Worm (Caenorhabditis elegans) whole organism, L2 larva: Measurements from ENCODE around the gene C56E6.7.

Experiments
- C34F6.9 ChIP-seq: fragments of 150-350 bp; optimal IDR thresholded peaks from 2 replicates; lab custom pipeline; 2014; ENCODE audit warnings: missing biosample characterization, missing genetic modification characterization
- F13H6.1 ChIP-seq: sonication (generic microtip); optimal IDR thresholded peaks from 2 replicates; lab custom pipeline; 2016; ENCODE audit warnings: missing genetic modification characterization, missing compliant biosample characterization
- R02D3.7 ChIP-seq: fragments of 150-350 bp; optimal IDR thresholded peaks from 2 replicates; lab custom pipeline; 2014; ENCODE audit warnings: missing biosample characterization, missing genetic modification characterization
- Y55F3AM.14 ChIP-seq: fragments of 200-800 bp; sonication (Bioruptor generic); optimal IDR thresholded peaks from 2 replicates; lab custom pipeline; 2018; ENCODE audit warnings: mild to moderate bottlenecking, missing genetic modification characterization, missing compliant biosample characterization
- ZK546.5 ChIP-seq: sonication (generic microtip); optimal IDR thresholded peaks from 2 replicates; lab custom pipeline; 2017; ENCODE audit warnings: missing biosample characterization, missing genetic modification characterization
- aly-2 ChIP-seq: fragments of 150-350 bp; optimal IDR thresholded peaks from 2 replicates; lab custom pipeline; 2014; ENCODE audit warnings: missing biosample characterization, missing genetic modification characterization
- ama-1 ChIP-seq: fragments of 150-350 bp; optimal IDR thresholded peaks from 2 replicates; lab custom pipeline; 2018; ENCODE audit warnings: inconsistent platforms
- blmp-1 ChIP-seq: sonication (generic microtip); optimal IDR thresholded peaks from 2 replicates; lab custom pipeline; 2017; ENCODE audit warnings: missing genetic modification characterization, mild to moderate bottlenecking, missing compliant biosample characterization, antibody characterized with exemption, moderate library complexity; ENCODE audit not compliant: insufficient read depth
- ceh-16 ChIP-seq: fragments of 150-350 bp; optimal IDR thresholded peaks from 2 replicates; lab custom pipeline; 2014; ENCODE audit warnings: missing biosample characterization, missing genetic modification characterization
- ceh-82 ChIP-seq: fragments of 150-350 bp; optimal IDR thresholded peaks from 2 replicates; lab custom pipeline; 2014; ENCODE audit warnings: missing biosample characterization, missing genetic modification characterization
- egl-27 ChIP-seq: sonication (generic microtip); optimal IDR thresholded peaks from 3 replicates; lab custom pipeline; 2017; ENCODE audit warnings: missing biosample characterization, missing genetic modification reagents, missing genetic modification characterization
- elt-1 ChIP-seq: fragments of 150-350 bp; optimal IDR thresholded peaks from 2 replicates; lab custom pipeline; 2014; ENCODE audit warnings: missing biosample characterization, missing genetic modification characterization
- fos-1 ChIP-seq: fragments of 150-350 bp; optimal IDR thresholded peaks from 2 replicates; lab custom pipeline; 2014; ENCODE audit warnings: missing biosample characterization, missing genetic modification characterization
- gmeb-1 ChIP-seq: fragments of 150-350 bp; optimal IDR thresholded peaks from 2 replicates; lab custom pipeline; 2014; ENCODE audit warnings: missing biosample characterization, missing genetic modification characterization
- lin-11 ChIP-seq: fragments of 150-350 bp; sonication (generic microtip); optimal IDR thresholded peaks from 2 replicates; lab custom pipeline; 2014; ENCODE audit warnings: missing biosample characterization, missing genetic modification characterization, inconsistent platforms, mixed read lengths
- lin-13 ChIP-seq: fragments of 150-350 bp; optimal IDR thresholded peaks from 2 replicates; lab custom pipeline; 2014; ENCODE audit warnings: missing biosample characterization, missing genetic modification reagents, missing genetic modification characterization
- lin-39 ChIP-seq: fragments of 150-350 bp; optimal IDR thresholded peaks from 2 replicates; lab custom pipeline; 2014; ENCODE audit warnings: missing biosample characterization, missing genetic modification reagents, missing genetic modification characterization
- lsy-2 ChIP-seq, 2 experiments: fragments of 150-350 bp in 1 of 2; sonication (generic microtip) in 1 of 2; optimal IDR thresholded peaks; 2 replicates each; lab custom pipeline; 2014 to 2017; ENCODE audit warnings: missing biosample characterization in 2 of 2, missing genetic modification characterization in 2 of 2
- mab-5 ChIP-seq: fragments of 150-350 bp; optimal IDR thresholded peaks from 2 replicates; lab custom pipeline; 2014; ENCODE audit warnings: missing biosample characterization, missing genetic modification characterization
- mbf-1 ChIP-seq: sonication (generic microtip); optimal IDR thresholded peaks from 2 replicates; lab custom pipeline; 2017; ENCODE audit warnings: missing biosample characterization, missing genetic modification characterization
- mdl-1 ChIP-seq, 2 experiments: fragments of 150-350 bp in 1 of 2; sonication (generic microtip) in 1 of 2; optimal IDR thresholded peaks; 2 replicates each; lab custom pipeline; 2017; ENCODE audit warnings: missing biosample characterization in 2 of 2, missing genetic modification characterization in 2 of 2
- nhr-10 ChIP-seq: sonication (generic microtip); optimal IDR thresholded peaks from 2 replicates; lab custom pipeline; 2017; ENCODE audit warnings: missing biosample characterization, missing genetic modification characterization
- nhr-11 ChIP-seq: fragments of 150-350 bp; optimal IDR thresholded peaks from 2 replicates; lab custom pipeline; 2014; ENCODE audit warnings: missing biosample characterization, missing genetic modification characterization
- nhr-129 ChIP-seq: fragments of 150-350 bp; optimal IDR thresholded peaks from 2 replicates; lab custom pipeline; 2014; ENCODE audit warnings: missing biosample characterization, missing genetic modification characterization
- nhr-23 ChIP-seq: fragments of 150-350 bp; optimal IDR thresholded peaks from 2 replicates; lab custom pipeline; 2014; ENCODE audit warnings: missing biosample characterization, missing genetic modification reagents, missing genetic modification characterization
- nhr-237 ChIP-seq: fragments of 150-350 bp; optimal IDR thresholded peaks from 2 replicates; lab custom pipeline; 2014; ENCODE audit warnings: missing biosample characterization, missing genetic modification characterization
- nhr-25 ChIP-seq: fragments of 150-350 bp; sonication (generic microtip); optimal IDR thresholded peaks from 3 replicates; lab custom pipeline; 2014; ENCODE audit warnings: missing biosample characterization, missing genetic modification characterization
- nhr-6 ChIP-seq: fragments of 150-350 bp; optimal IDR thresholded peaks from 2 replicates; lab custom pipeline; 2014; ENCODE audit warnings: missing biosample characterization, missing genetic modification characterization
- nhr-77 ChIP-seq: fragments of 150-350 bp; optimal IDR thresholded peaks from 2 replicates; lab custom pipeline; 2014; ENCODE audit warnings: missing biosample characterization, missing genetic modification characterization
- sem-4 ChIP-seq: fragments of 150-350 bp; optimal IDR thresholded peaks from 2 replicates; lab custom pipeline; 2014; ENCODE audit warnings: missing biosample characterization, missing genetic modification reagents, missing genetic modification characterization
- skn-1 ChIP-seq: sonication (generic microtip); optimal IDR thresholded peaks from 2 replicates; lab custom pipeline; 2017; ENCODE audit warnings: missing biosample characterization, missing genetic modification characterization
- sma-3 ChIP-seq: sonication (generic microtip); optimal IDR thresholded peaks from 2 replicates; lab custom pipeline; 2016; ENCODE audit warnings: missing genetic modification reagents, missing genetic modification characterization, missing compliant biosample characterization
- sma-9 ChIP-seq, 2 experiments: fragments of 150-350 bp in 1 of 2; sonication (generic microtip) in 1 of 2; optimal IDR thresholded peaks; 2 replicates each; lab custom pipeline; 2014 to 2016; ENCODE audit warnings: missing genetic modification characterization in 2 of 2, mild to moderate bottlenecking in 1 of 2, missing biosample characterization in 1 of 2, missing compliant biosample characterization in 1 of 2, missing genetic modification reagents in 1 of 2, moderate library complexity in 1 of 2
- snpc-4 ChIP-seq: fragments of 150-350 bp; optimal IDR thresholded peaks from 2 replicates; lab custom pipeline; 2014; ENCODE audit warnings: missing biosample characterization, missing genetic modification characterization
- unc-39 ChIP-seq: fragments of 150-350 bp; optimal IDR thresholded peaks from 2 replicates; lab custom pipeline; 2014; ENCODE audit warnings: missing biosample characterization, missing genetic modification characterization
- unc-55 ChIP-seq: fragments of 150-350 bp; sonication (generic microtip); optimal IDR thresholded peaks from 3 replicates; lab custom pipeline; 2014; ENCODE audit warnings: missing biosample characterization, missing genetic modification reagents, missing genetic modification characterization
- ztf-1 ChIP-seq: fragments of 200-800 bp; sonication (Bioruptor generic); conservative IDR thresholded peaks from 2 replicates; pipeline ENCODE4 v1.3.6; 2022; ENCODE audit warnings: missing genetic modification characterization, missing compliant biosample characterization
- ztf-11 ChIP-seq: sonication (generic microtip); optimal IDR thresholded peaks from 2 replicates; lab custom pipeline; 2017; ENCODE audit warnings: missing biosample characterization, missing genetic modification characterization
- ztf-4 ChIP-seq: fragments of 150-350 bp; optimal IDR thresholded peaks from 2 replicates; lab custom pipeline; 2014; ENCODE audit warnings: missing biosample characterization, missing genetic modification characterization

Gene C56E6.7

ce11 chrII:6476655-6477054, 39.7 kb upstream of the C56E6.7 start, which contains the start of gene T28D9.4:
Gene T28D9.4, plus strand, starts transcription at chrII:6476955.
- TF ChIP-seq skn-1 (tag; lab: Kevin White, UChicago) (no peak), mab-5 (no peak), ama-1 (lab: Kevin White, UChicago) (no peak), sem-4 (tag; lab: Kevin White, UChicago) (no peak), lsy-2 (tag; optimal IDR thresholded peaks at IDR 0.05; lab: Kevin White, UChicago) (no peak), nhr-11 (tag; lab: Kevin White, UChicago) (no peak), ztf-1 (GFP tag; lab: Robert Waterston, UW) (no peak), C34F6.9 (no peak), lin-11 (tag; lab: Kevin White, UChicago) (no peak), nhr-6 (no peak), lin-39 (tag; lab: Kevin White, UChicago) (no peak), egl-27 (tag; lab: Kevin White, UChicago) (no peak), blmp-1 (no peak), R02D3.7 (no peak), elt-1 (no peak), nhr-23 (no peak), nhr-77 (tag; lab: Kevin White, UChicago) (no peak), fos-1 (tag; lab: Kevin White, UChicago) (no peak), F13H6.1 (tag; lab: Kevin White, UChicago) (no peak), lin-13 (GFP tag; lab: Kevin White, UChicago) (no peak)

DNA sequence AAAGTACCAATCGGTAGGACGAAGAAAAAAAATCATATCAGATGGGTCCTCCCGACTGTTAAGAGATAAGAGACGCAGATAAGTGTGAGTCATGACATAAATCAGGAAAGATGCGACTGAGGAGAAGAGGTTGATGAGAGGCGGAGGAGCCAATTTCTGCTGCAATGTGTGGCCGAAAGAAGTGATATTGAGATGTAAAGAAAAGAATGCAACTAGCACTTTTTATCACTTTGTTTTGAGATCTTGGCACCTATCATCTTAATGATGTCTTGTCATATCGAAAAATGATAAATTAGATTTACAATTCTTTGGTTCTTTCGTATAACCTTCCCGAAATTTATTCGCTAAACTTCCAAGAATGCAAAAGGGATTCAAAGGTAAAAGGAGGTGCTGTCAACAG, 34.3 kb upstream of the C56E6.7 start, which contains the start of gene del-10:
Gene del-10, minus strand, starts transcription at position 24 of the 400 bp plus-strand sequence.
- TF ChIP-seq sma-9 (GFP tag; optimal IDR thresholded peaks at IDR 0.05; lab: Kevin White, UChicago) = peak; percentile 27
- no peak for TF ChIP-seq sma-9 (tag; optimal IDR thresholded peaks at IDR 0.05; lab: Kevin White, UChicago)
- TF ChIP-seq ztf-1 (GFP tag; lab: Robert Waterston, UW) = no peak
- TF ChIP-seq F13H6.1 (tag; lab: Kevin White, UChicago) = peak; percentile 0
- no peak for TF ChIP-seq sem-4 (tag; lab: Kevin White, UChicago)
- TF ChIP-seq unc-39 (tag; lab: Kevin White, UChicago) = no peak
- TF ChIP-seq unc-55 (GFP tag; lab: Kevin White, UChicago) = no peak
- TF ChIP-seq lin-13 (GFP tag; lab: Kevin White, UChicago) = no peak

DNA sequence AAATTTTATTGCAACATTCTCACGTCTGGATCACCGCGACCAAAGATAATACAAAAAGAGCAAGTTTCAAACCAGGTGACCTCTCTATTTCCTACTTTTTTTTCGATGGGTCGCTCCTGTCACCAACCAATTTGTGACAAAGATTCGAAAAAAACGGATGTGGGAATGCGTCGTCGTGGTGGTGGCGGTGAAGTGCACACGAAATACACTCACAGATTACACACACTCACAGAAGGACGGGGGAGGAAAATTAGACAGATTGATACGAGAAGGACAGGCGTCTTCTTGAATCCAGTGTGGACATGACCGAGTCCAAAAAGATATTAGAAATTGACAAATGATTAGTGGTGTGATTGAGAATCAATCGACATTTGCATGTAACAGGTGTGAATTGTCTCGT, 33.6 kb upstream of the C56E6.7 start:
- TF ChIP-seq nhr-11 (tag; lab: Kevin White, UChicago) (no peak), gmeb-1 (tag; lab: Kevin White, UChicago) (no peak), ztf-11 (tag; lab: Kevin White, UChicago) (no peak), fos-1 (tag; lab: Kevin White, UChicago) (no peak), Y55F3AM.14 (GFP tag; lab: Kevin White, UChicago) (no peak), nhr-25 (no peak), ama-1 (lab: Kevin White, UChicago) (no peak), egl-27 (tag; lab: Kevin White, UChicago) (no peak), nhr-129 (tag; lab: Kevin White, UChicago) (no peak)

DNA sequence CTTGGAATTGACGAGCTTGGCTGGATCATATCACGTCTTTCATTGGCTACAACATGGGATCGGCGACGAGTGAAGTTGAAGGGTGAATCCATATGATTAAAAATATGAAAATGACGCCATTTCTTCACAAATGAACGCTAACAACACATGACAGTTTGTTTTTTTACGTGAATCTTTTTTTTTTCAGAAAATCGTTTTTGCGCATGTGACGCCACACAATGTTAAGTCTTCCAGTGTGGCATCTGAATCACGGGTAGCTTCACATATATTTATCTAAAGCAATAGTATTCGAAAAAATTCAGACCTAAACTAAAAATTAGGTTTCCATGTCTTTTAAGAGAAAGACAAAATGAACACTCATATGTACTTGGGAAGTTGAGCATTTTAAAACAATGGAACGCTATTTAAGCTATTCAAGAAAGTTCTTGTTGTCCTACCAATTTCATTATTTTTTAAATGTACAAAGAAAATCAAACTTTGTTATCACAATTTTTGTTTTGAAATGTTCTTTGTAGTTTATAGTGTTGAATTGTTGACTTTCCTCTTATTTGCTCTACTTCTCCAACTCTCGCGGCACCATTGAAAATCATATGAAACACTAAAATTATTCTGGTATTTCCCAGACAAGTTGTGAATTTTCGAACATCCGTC, 31.4 kb upstream of the C56E6.7 start, which contains the start of the genes lido-16 and plpp-1.2:
Gene lido-16, minus strand, starts transcription at position 101 of the 651 bp plus-strand sequence.
Gene plpp-1.2, plus strand, starts transcription at position 601 of the 651 bp plus-strand sequence.
- TF ChIP-seq mdl-1 (tag; optimal IDR thresholded peaks at IDR 0.05; lab: Kevin White, UChicago) (no peak), ztf-4 (tag; lab: Kevin White, UChicago) (no peak), nhr-237 (tag; lab: Kevin White, UChicago) (no peak), C34F6.9 (no peak), ceh-82 (no peak), nhr-25 (no peak), ZK546.5 (tag; lab: Kevin White, UChicago) (no peak), aly-2 (no peak), lin-13 (GFP tag; lab: Kevin White, UChicago) (no peak), ceh-16 (tag; lab: Kevin White, UChicago) (no peak), lsy-2 (tag; optimal IDR thresholded peaks at IDR 0.05; lab: Kevin White, UChicago) (no peak), sem-4 (tag; lab: Kevin White, UChicago) (no peak), mbf-1 (tag; lab: Kevin White, UChicago) (no peak), nhr-10 (tag; lab: Kevin White, UChicago) (no peak), lin-39 (tag; lab: Kevin White, UChicago) (no peak), blmp-1 (no peak), snpc-4 (tag; lab: Kevin White, UChicago) (no peak), sma-3 (GFP tag; lab: Kevin White, UChicago) (no peak)
